Worm (Caenorhabditis elegans) whole organism, mixed stage, embryonic: ENCODE data around the gene C28H8.8.
A peak's percentile ranks its signal among the peaks of the same experiment; 100 is the strongest.

Experiments
- M03D4.4 ChIP-seq: sonication (generic microtip); optimal IDR thresholded peaks from 2 replicates; lab custom pipeline; 2017; ENCODE audit warnings: mild to moderate bottlenecking, missing genetic modification characterization, missing compliant biosample characterization
- ceh-39 ChIP-seq: fragments of 150-350 bp; optimal IDR thresholded peaks from 2 replicates; lab custom pipeline; 2014; ENCODE audit warnings: missing biosample characterization, missing genetic modification characterization
- ceh-43 ChIP-seq: fragments of 200-800 bp; sonication (Bioruptor generic); optimal IDR thresholded peaks from 2 replicates; lab custom pipeline; 2018; ENCODE audit warnings: mild to moderate bottlenecking, missing genetic modification characterization, moderate library complexity, missing compliant biosample characterization
- ceh-83 ChIP-seq: fragments of 200-800 bp; sonication (Bioruptor generic); optimal IDR thresholded peaks from 2 replicates; lab custom pipeline; 2018; ENCODE audit warnings: mild to moderate bottlenecking, missing genetic modification characterization, missing compliant biosample characterization
- ces-1 ChIP-seq: fragments of 150-350 bp; optimal IDR thresholded peaks from 2 replicates; lab custom pipeline; 2014; ENCODE audit warnings: missing biosample characterization, missing genetic modification reagents, missing genetic modification characterization
- cnd-1 ChIP-seq: fragments of 200-800 bp; sonication (Bioruptor generic); optimal IDR thresholded peaks from 2 replicates; lab custom pipeline; 2018; ENCODE audit warnings: mild to moderate bottlenecking, missing genetic modification characterization, missing compliant biosample characterization
- elt-1 ChIP-seq: sonication (generic microtip); optimal IDR thresholded peaks from 2 replicates; lab custom pipeline; 2017; ENCODE audit warnings: missing genetic modification characterization, mild to moderate bottlenecking, missing compliant biosample characterization, antibody characterized with exemption, moderate library complexity, borderline replicate concordance; ENCODE audit not compliant: insufficient read depth
- elt-3 ChIP-seq: fragments of 150-350 bp; optimal IDR thresholded peaks from 2 replicates; lab custom pipeline; 2014; ENCODE audit warnings: missing biosample characterization, missing genetic modification characterization
- flh-1 ChIP-seq: fragments of 200-800 bp; sonication (Bioruptor generic); optimal IDR thresholded peaks from 2 replicates; lab custom pipeline; 2018; ENCODE audit warnings: mild to moderate bottlenecking, missing genetic modification characterization, moderate library complexity, missing compliant biosample characterization
- ham-2 ChIP-seq: fragments of 200-800 bp; sonication (Bioruptor generic); optimal IDR thresholded peaks from 2 replicates; lab custom pipeline; 2018; ENCODE audit warnings: mild to moderate bottlenecking, missing genetic modification characterization, missing compliant biosample characterization
- hlh-1 ChIP-seq: fragments of 150-350 bp; optimal IDR thresholded peaks from 2 replicates; lab custom pipeline; 2014; ENCODE audit warnings: missing biosample characterization, missing genetic modification reagents, missing genetic modification characterization
- lin-13 ChIP-seq: fragments of 150-350 bp; optimal IDR thresholded peaks from 2 replicates; lab custom pipeline; 2014; ENCODE audit warnings: missing biosample characterization, missing genetic modification characterization
- lin-32 ChIP-seq: fragments of 200-800 bp; sonication (Bioruptor generic); optimal IDR thresholded peaks from 2 replicates; lab custom pipeline; 2018; ENCODE audit warnings: mild to moderate bottlenecking, missing genetic modification characterization, missing compliant biosample characterization
- lsy-2 ChIP-seq: fragments of 150-350 bp; optimal IDR thresholded peaks from 2 replicates; lab custom pipeline; 2014; ENCODE audit warnings: missing biosample characterization, missing genetic modification characterization
- mab-5 ChIP-seq: fragments of 150-350 bp; optimal IDR thresholded peaks from 2 replicates; lab custom pipeline; 2014; ENCODE audit warnings: missing biosample characterization, missing genetic modification characterization
- mep-1 ChIP-seq: fragments of 150-350 bp; optimal IDR thresholded peaks from 2 replicates; lab custom pipeline; 2017; ENCODE audit warnings: missing biosample characterization, missing genetic modification reagents, missing genetic modification characterization, inconsistent platforms
- mls-2 ChIP-seq: sonication (generic microtip); optimal IDR thresholded peaks from 2 replicates; lab custom pipeline; 2016; ENCODE audit warnings: mild to moderate bottlenecking, missing genetic modification characterization, moderate library complexity, missing compliant biosample characterization
- nhr-12 ChIP-seq: fragments of 150-350 bp; optimal IDR thresholded peaks from 2 replicates; lab custom pipeline; 2014; ENCODE audit warnings: missing biosample characterization, missing genetic modification characterization
- nhr-2 ChIP-seq: fragments of 150-350 bp; optimal IDR thresholded peaks from 2 replicates; lab custom pipeline; 2014; ENCODE audit warnings: missing biosample characterization, missing genetic modification characterization
- nhr-237 ChIP-seq: fragments of 150-350 bp; optimal IDR thresholded peaks from 2 replicates; lab custom pipeline; 2014; ENCODE audit warnings: missing biosample characterization, missing genetic modification characterization
- nhr-28 ChIP-seq: fragments of 150-350 bp; optimal IDR thresholded peaks from 2 replicates; lab custom pipeline; 2014; ENCODE audit warnings: missing biosample characterization, missing genetic modification characterization
- nhr-76 ChIP-seq: sonication (generic microtip); optimal IDR thresholded peaks from 2 replicates; lab custom pipeline; 2017; ENCODE audit warnings: missing biosample characterization, missing genetic modification characterization
- pha-4 ChIP-seq: fragments of 150-350 bp; optimal IDR thresholded peaks from 2 replicates; lab custom pipeline; 2018; ENCODE audit warnings: missing biosample characterization, missing genetic modification reagents, missing genetic modification characterization
- sem-2 ChIP-seq: fragments of 200-800 bp; sonication (Bioruptor generic); optimal IDR thresholded peaks from 2 replicates; lab custom pipeline; 2018; ENCODE audit warnings: mild to moderate bottlenecking, missing genetic modification characterization, missing compliant biosample characterization
- snpc-4 ChIP-seq: fragments of 150-350 bp; optimal IDR thresholded peaks from 2 replicates; lab custom pipeline; 2014; ENCODE audit warnings: missing biosample characterization, missing genetic modification characterization
- tbx-8 ChIP-seq: fragments of 200-800 bp; sonication (Bioruptor generic); optimal IDR thresholded peaks from 2 replicates; lab custom pipeline; 2018; ENCODE audit warnings: mild to moderate bottlenecking, missing genetic modification characterization, moderate library complexity, missing compliant biosample characterization
- unc-120 ChIP-seq: sonication (generic microtip); optimal IDR thresholded peaks from 2 replicates; lab custom pipeline; 2017; ENCODE audit warnings: missing genetic modification characterization, missing compliant biosample characterization; ENCODE audit not compliant: poor library complexity, severe bottlenecking
- unc-39 ChIP-seq: fragments of 150-350 bp; optimal IDR thresholded peaks from 2 replicates; lab custom pipeline; 2014; ENCODE audit warnings: missing biosample characterization, missing genetic modification characterization
- unc-62 ChIP-seq: fragments of 150-350 bp; optimal IDR thresholded peaks from 2 replicates; lab custom pipeline; 2014; ENCODE audit warnings: missing biosample characterization, missing genetic modification reagents, missing genetic modification characterization
- zip-8 ChIP-seq: fragments of 150-350 bp; optimal IDR thresholded peaks from 2 replicates; lab custom pipeline; 2014; ENCODE audit warnings: missing biosample characterization, missing genetic modification characterization

C28H8.8 gene

ce11 chrIII:5906749-5907148 lies 18.2 kb upstream of the C28H8.8 start, which contains the start of gene erd-2.2:
erd-2.2 (plus strand) TSS chrIII:5907049.
- TF ChIP-seq lsy-2 (tag; lab: Kevin White, UChicago) (no peak), mls-2 (tag; lab: Kevin White, UChicago) (no peak), nhr-2 (tag; lab: Kevin White, UChicago) (no peak), M03D4.4 (tag; lab: Kevin White, UChicago) (no peak), unc-62 (GFP tag; lab: Kevin White, UChicago) (no peak), ham-2 (GFP tag; lab: Kevin White, UChicago) (no peak), elt-3 (tag; lab: Kevin White, UChicago) (no peak), sem-2 (GFP tag; lab: Kevin White, UChicago) (no peak), nhr-12 (tag; lab: Kevin White, UChicago) (no peak), flh-1 (GFP tag; lab: Kevin White, UChicago) (no peak), ceh-83 (GFP tag; lab: Kevin White, UChicago) (no peak), tbx-8 (GFP tag; lab: Kevin White, UChicago) (no peak), ceh-39 (no peak), lin-13 (tag; lab: Kevin White, UChicago) (no peak), lin-32 (GFP tag; lab: Kevin White, UChicago) (no peak), nhr-28 (no peak), unc-120 (tag; lab: Kevin White, UChicago) (no peak), snpc-4 (tag; lab: Kevin White, UChicago) (no peak)

DNA sequence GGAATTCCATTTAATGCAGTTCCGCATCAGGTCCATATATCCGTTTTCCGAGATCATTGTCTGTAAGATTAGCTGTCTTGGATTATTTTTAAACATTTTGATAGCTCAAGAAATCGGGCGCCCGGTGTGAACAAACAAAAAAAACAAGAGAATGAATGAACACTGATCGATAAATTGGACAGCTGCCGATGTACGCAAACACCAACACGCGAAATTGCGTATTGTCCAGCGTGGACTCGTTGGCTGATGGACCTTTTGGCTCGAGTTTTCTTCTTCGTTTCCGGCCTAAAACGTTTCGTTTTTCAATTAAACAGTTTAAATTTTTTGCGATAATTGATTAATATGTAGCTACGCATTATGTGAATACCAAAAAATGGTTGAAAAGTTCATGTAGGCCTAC lies 17.5 kb upstream of the C28H8.8 start, which contains the start of gene dpff-1:
Gene dpff-1, minus strand, starts transcription at position 288 of the 400 bp plus-strand sequence.
- TF ChIP-seq ceh-43 (GFP tag; lab: Kevin White, UChicago) = peak; percentile 50
- peak; percentile 7 for TF ChIP-seq cnd-1 (tag; lab: Kevin White, UChicago)
- peak; percentile 2 for TF ChIP-seq mep-1 (tag; lab: Kevin White, UChicago)
- TF ChIP-seq lin-13 (tag; lab: Kevin White, UChicago) = peak; percentile 27
- peak; percentile 29 for TF ChIP-seq pha-4
- peak; percentile 70 for TF ChIP-seq hlh-1 (tag; lab: Kevin White, UChicago)
- peak; percentile 67 for TF ChIP-seq ceh-39
- TF ChIP-seq elt-3 (tag; lab: Kevin White, UChicago) = no peak
- no peak for TF ChIP-seq elt-1 (tag; lab: Kevin White, UChicago)

DNA sequence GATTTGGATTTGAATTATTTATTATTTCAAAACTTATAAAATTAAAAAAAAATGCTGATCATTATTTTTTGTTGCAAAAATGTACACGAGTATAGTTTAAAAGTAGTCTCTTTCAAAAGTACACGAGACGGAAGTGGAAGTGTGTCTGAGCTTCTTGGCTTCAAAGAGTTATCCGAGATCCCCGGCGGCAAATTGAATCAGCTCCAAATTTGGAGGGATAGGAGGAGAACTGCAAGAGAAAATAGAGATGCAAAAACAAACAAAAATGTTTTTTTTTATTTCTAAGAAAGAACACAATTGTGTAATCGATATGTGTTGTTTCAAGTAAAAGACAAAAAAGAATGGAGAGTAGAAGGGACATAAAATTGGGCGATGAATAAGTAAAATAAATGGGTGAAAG lies 14.0 kb upstream of the C28H8.8 start:
- TF ChIP-seq nhr-76 (tag; lab: Kevin White, UChicago) = no peak
- TF ChIP-seq lsy-2 (tag; lab: Kevin White, UChicago) = no peak
- no peak for TF ChIP-seq nhr-28
- peak; percentile 82 for TF ChIP-seq ces-1
- TF ChIP-seq mab-5 = no peak
- no peak for TF ChIP-seq M03D4.4 (tag; lab: Kevin White, UChicago)

DNA sequence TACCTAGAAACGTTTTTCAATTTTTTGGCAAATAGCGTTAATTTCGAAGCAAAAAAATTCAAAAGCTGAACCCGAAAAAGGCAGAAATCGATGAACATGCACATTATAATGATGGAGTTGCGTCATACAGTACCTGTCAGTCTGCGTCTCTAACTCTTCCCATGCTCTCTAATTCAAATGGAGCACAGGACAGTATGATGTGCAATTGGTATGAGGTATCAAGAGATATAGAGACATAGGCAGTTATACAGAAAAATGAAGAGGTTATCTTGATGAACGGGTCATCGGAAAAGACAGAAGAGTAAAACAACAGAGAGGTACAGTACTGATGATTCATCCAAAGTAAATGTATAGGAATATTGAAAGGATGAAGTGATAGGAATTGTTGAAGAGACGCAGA lies 12.1 kb upstream of the C28H8.8 start:
- TF ChIP-seq ceh-83 (GFP tag; lab: Kevin White, UChicago) = no peak
- TF ChIP-seq flh-1 (GFP tag; lab: Kevin White, UChicago) = no peak
- TF ChIP-seq zip-8 (tag; lab: Kevin White, UChicago) = peak; percentile 92
- TF ChIP-seq unc-62 (GFP tag; lab: Kevin White, UChicago) = no peak
- TF ChIP-seq unc-39 = no peak
- peak; percentile 96 for TF ChIP-seq ceh-39
- peak; percentile 85 for TF ChIP-seq nhr-2 (tag; lab: Kevin White, UChicago)
- TF ChIP-seq elt-3 (tag; lab: Kevin White, UChicago) = no peak
- TF ChIP-seq nhr-237 (tag; lab: Kevin White, UChicago) = no peak
- TF ChIP-seq cnd-1 (tag; lab: Kevin White, UChicago) = no peak

DNA sequence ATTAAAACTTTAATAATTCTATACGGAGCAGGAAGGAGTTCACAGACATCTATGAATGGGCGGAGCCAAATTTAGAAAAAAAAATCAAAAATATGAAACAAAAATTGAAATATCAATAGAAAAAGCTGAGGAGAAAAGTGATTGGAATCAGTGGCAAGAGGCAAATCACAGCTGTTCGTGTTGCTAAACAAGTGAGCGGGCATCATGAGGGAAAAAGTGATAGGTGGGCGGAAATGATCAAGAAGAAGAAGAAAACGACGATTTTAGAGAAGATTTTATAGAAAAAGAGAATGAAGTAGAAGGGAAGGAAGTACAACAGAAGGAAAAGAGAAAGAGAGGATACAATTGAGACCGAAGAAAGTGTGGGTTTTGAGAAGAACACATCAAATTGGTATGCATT lies 10.1 kb upstream of the C28H8.8 start:
- TF ChIP-seq elt-1 (tag; lab: Kevin White, UChicago) (no peak), unc-62 (GFP tag; lab: Kevin White, UChicago) (no peak), unc-120 (tag; lab: Kevin White, UChicago) (peak; percentile 67), ceh-83 (GFP tag; lab: Kevin White, UChicago) (no peak), mab-5 (no peak), hlh-1 (tag; lab: Kevin White, UChicago) (peak; percentile 59)
- TF ChIP-seq, all 35 proteins: peak for 2
